Fruit fly (Drosophila melanogaster): ENCODE data around the gene Mfe2.

dm6 chrX:16303636-16304035 is 32.9 kb downstream of the Mfe2 start, which contains the start of gene CG3679:
- TF ChIP-seq CG14711 (tag; optimal IDR thresholded peaks at IDR 0.05), result peak; percentile 5
- TF ChIP-seq bab1 (GFP tag; optimal IDR thresholded peaks at IDR 0.05), result no peak
- no peak for TF ChIP-seq toe (GFP tag; optimal IDR thresholded peaks at IDR 0.05)
- TF ChIP-seq kay (GFP tag; ENCODE audit: borderline replicate concordance), result no peak
- TF ChIP-seq CG1620 (GFP tag; optimal IDR thresholded peaks at IDR 0.05), result no peak
- no peak for TF ChIP-seq CG33017 (tag; optimal IDR thresholded peaks at IDR 0.05)
- TF ChIP-seq cic (GFP tag; optimal IDR thresholded peaks at IDR 0.05), result no peak
- no peak for TF ChIP-seq cnc (optimal IDR thresholded peaks at IDR 0.05)
- TF ChIP-seq CG7101 (tag; optimal IDR thresholded peaks at IDR 0.05), result no peak
- TF ChIP-seq pad (GFP tag; optimal IDR thresholded peaks at IDR 0.05), result no peak

Data from whole organism, adult.